Fruit fly (Drosophila melanogaster) whole organism, embryonic: Measurements from ENCODE around the gene Pvr.

Source experiments
- Bgb ChIP-seq: fragments of 200-800 bp; sonication (Bioruptor generic); IDR thresholded peaks from 2 replicates; pipeline ENCODE4 v1.3.6; 2022; ENCODE audit warnings: missing biosample characterization, missing genetic modification characterization; ENCODE audit not compliant: partially characterized antibody
- C15 ChIP-seq: fragments of 200-800 bp; sonication (Bioruptor generic); IDR thresholded peaks from 3 replicates; pipeline ENCODE4 v1.3.6; 2022; ENCODE audit warnings: missing biosample characterization, missing genetic modification characterization
- CG10147 ChIP-seq: fragments of 200-800 bp; sonication (Bioruptor generic); optimal IDR thresholded peaks from 2 replicates; lab custom pipeline; 2019; ENCODE audit warnings: missing biosample characterization, mild to moderate bottlenecking, missing genetic modification characterization, moderate library complexity
- CG11093 ChIP-seq: fragments of 200-800 bp; sonication (Bioruptor generic); IDR thresholded peaks from 3 replicates; pipeline ENCODE4 v1.3.6; 2022; ENCODE audit warnings: missing biosample characterization, missing genetic modification characterization
- CG11398 ChIP-seq: fragments of 200-800 bp; sonication (Bioruptor generic); optimal IDR thresholded peaks from 2 replicates; lab custom pipeline; 2016; ENCODE audit warnings: missing biosample characterization, missing genetic modification characterization
- CG13123 ChIP-seq: fragments of 200-800 bp; sonication (Bioruptor generic); optimal IDR thresholded peaks from 2 replicates; lab custom pipeline; 2016; ENCODE audit warnings: missing biosample characterization, missing genetic modification characterization
- CG16813 ChIP-seq: fragments of 200-800 bp; sonication (Bioruptor generic); IDR thresholded peaks from 3 replicates; pipeline ENCODE4 v1.3.6; 2022; ENCODE audit warnings: missing biosample characterization, missing genetic modification characterization; ENCODE audit not compliant: partially characterized antibody
- CG18011 ChIP-seq: fragments of 200-800 bp; sonication (Bioruptor generic); optimal IDR thresholded peaks from 2 replicates; lab custom pipeline; 2017; ENCODE audit warnings: missing biosample characterization, missing genetic modification characterization, mild to moderate bottlenecking, moderate library complexity, missing genotype
- CG18476 ChIP-seq: fragments of 200-800 bp; sonication (Bioruptor generic); optimal IDR thresholded peaks from 2 replicates; lab custom pipeline; 2016; ENCODE audit warnings: missing biosample characterization, mild to moderate bottlenecking, missing genetic modification characterization
- CG18764 ChIP-seq: fragments of 200-800 bp; sonication (Bioruptor generic); optimal IDR thresholded peaks from 3 replicates; lab custom pipeline; 2016; ENCODE audit warnings: missing biosample characterization, missing genetic modification characterization
- CG2875 ChIP-seq: fragments of 200-800 bp; sonication (Bioruptor generic); optimal IDR thresholded peaks from 2 replicates; lab custom pipeline; 2017; ENCODE audit warnings: missing biosample characterization, mild to moderate bottlenecking, missing genetic modification characterization, missing genetic modification reagents
- CG30020 ChIP-seq: fragments of 200-800 bp; optimal IDR thresholded peaks from 2 replicates; lab custom pipeline; 2019; ENCODE audit warnings: missing biosample characterization, mild to moderate bottlenecking, missing genetic modification characterization, moderate library complexity
- CG3163 ChIP-seq: fragments of 200-800 bp; sonication (Bioruptor generic); optimal IDR thresholded peaks from 3 replicates; lab custom pipeline; 2016; ENCODE audit warnings: missing biosample characterization, missing genetic modification characterization
- CG34376 ChIP-seq: fragments of 200-800 bp; sonication (Bioruptor generic); optimal IDR thresholded peaks from 2 replicates; lab custom pipeline; 2018; ENCODE audit warnings: missing biosample characterization, mild to moderate bottlenecking, missing genetic modification characterization
- CG3726 ChIP-seq: fragments of 200-800 bp; sonication (Bioruptor generic); IDR thresholded peaks from 3 replicates; pipeline ENCODE4, ENCODE4 v1.3.6; 2022; ENCODE audit warnings: missing biosample characterization, missing genetic modification characterization
- CG3838 ChIP-seq: fragments of 200-800 bp; sonication (Bioruptor generic); optimal IDR thresholded peaks from 3 replicates; lab custom pipeline; 2016; ENCODE audit warnings: missing biosample characterization, missing genetic modification characterization
- CG4328 ChIP-seq: fragments of 200-800 bp; sonication (Bioruptor generic); optimal IDR thresholded peaks from 3 replicates; lab custom pipeline; 2017; ENCODE audit warnings: missing biosample characterization, missing genetic modification reagents, missing genetic modification characterization
- CG4360 ChIP-seq: fragments of 200-800 bp; sonication (Bioruptor generic); IDR thresholded peaks from 2 replicates; pipeline ENCODE4 v1.3.6; 2022; ENCODE audit warnings: missing biosample characterization, missing genetic modification characterization
- CG8924 ChIP-seq: fragments of 200-800 bp; optimal IDR thresholded peaks from 3 replicates; lab custom pipeline; 2019; ENCODE audit warnings: missing biosample characterization, mild to moderate bottlenecking, missing genetic modification characterization, moderate library complexity
- CG9817 ChIP-seq: fragments of 200-800 bp; sonication (Bioruptor generic); optimal IDR thresholded peaks from 2 replicates; lab custom pipeline; 2018; ENCODE audit warnings: missing biosample characterization, mild to moderate bottlenecking, missing genetic modification characterization, moderate library complexity
- CG9876 ChIP-seq: fragments of 200-800 bp; sonication (Bioruptor generic); optimal IDR thresholded peaks from 2 replicates; lab custom pipeline; 2016; ENCODE audit warnings: missing biosample characterization, missing genetic modification characterization
- CkIIα-i1 ChIP-seq: fragments of 200-800 bp; sonication (Bioruptor generic); IDR thresholded peaks from 2 replicates; pipeline ENCODE4 v1.3.6; 2022; ENCODE audit warnings: missing biosample characterization, missing genetic modification characterization
- D ChIP-seq, 2 experiments: fragments of 200-800 bp in 1 of 2; fragments of >200 bp in 1 of 2; sonication (Bioruptor generic) in 1 of 2; optimal IDR thresholded peaks; 2 replicates in 1 of 2; 3 replicates in 1 of 2; lab custom pipeline; 2017; ENCODE audit warnings: mild to moderate bottlenecking in 1 of 2, missing biosample characterization in 1 of 2, missing genetic modification characterization in 1 of 2, missing genetic modification reagents in 1 of 2
- D19A ChIP-seq: fragments of 200-800 bp; optimal IDR thresholded peaks from 3 replicates; lab custom pipeline; 2019; ENCODE audit warnings: missing biosample characterization, mild to moderate bottlenecking, missing genetic modification characterization, moderate library complexity
- Fer1 ChIP-seq: fragments of 200-800 bp; sonication (Bioruptor generic); optimal IDR thresholded peaks from 2 replicates; lab custom pipeline; 2017; ENCODE audit warnings: missing biosample characterization, mild to moderate bottlenecking, missing genetic modification characterization
- Hmx ChIP-seq: fragments of 200-800 bp; sonication (Bioruptor generic); optimal IDR thresholded peaks from 2 replicates; lab custom pipeline; 2016; ENCODE audit warnings: missing biosample characterization, missing genetic modification characterization
- Lpt ChIP-seq: fragments of >200 bp; optimal IDR thresholded peaks from 2 replicates; lab custom pipeline; 2018; ENCODE audit warnings: missing biosample characterization, missing genetic modification characterization
- Med ChIP-seq: fragments of 200-800 bp; sonication (Bioruptor generic); peaks from one replicate; lab custom pipeline; 2016; ENCODE audit warnings: missing biosample characterization, missing genetic modification characterization, mild to moderate bottlenecking, inconsistent platforms, moderate library complexity
- Myb ChIP-seq: fragments of 200-800 bp; sonication (Bioruptor generic); optimal IDR thresholded peaks from 2 replicates; lab custom pipeline; 2016; ENCODE audit warnings: missing biosample characterization, missing genetic modification characterization
- Scr ChIP-seq: fragments of 200-800 bp; sonication (Bioruptor generic); IDR thresholded peaks from 2 replicates; pipeline ENCODE4 v1.3.6; 2022; ENCODE audit warnings: missing biosample characterization, missing genetic modification characterization; ENCODE audit not compliant: partially characterized antibody
- Ssrp ChIP-seq: fragments of 200-800 bp; sonication (Bioruptor generic); optimal IDR thresholded peaks from 2 replicates; lab custom pipeline; 2018; ENCODE audit warnings: missing biosample characterization, mild to moderate bottlenecking, missing genetic modification characterization, moderate library complexity
- az2 ChIP-seq: fragments of 200-800 bp; sonication (Bioruptor generic); optimal IDR thresholded peaks from 3 replicates; lab custom pipeline; 2016; ENCODE audit warnings: missing biosample characterization, missing genetic modification characterization
- cato ChIP-seq: fragments of 200-800 bp; sonication (Bioruptor generic); optimal IDR thresholded peaks from 2 replicates; lab custom pipeline; 2016; ENCODE audit warnings: missing biosample characterization, missing genetic modification characterization, borderline replicate concordance
- crc ChIP-seq: fragments of 200-800 bp; sonication (Bioruptor generic); optimal IDR thresholded peaks from 2 replicates; lab custom pipeline; 2016; ENCODE audit warnings: missing biosample characterization, missing genetic modification characterization
- dan ChIP-seq: fragments of 200-800 bp; sonication (Bioruptor generic); IDR thresholded peaks from 2 replicates; pipeline ENCODE4 v1.3.6; 2022; ENCODE audit warnings: missing biosample characterization, missing genetic modification characterization
- dmrt99B ChIP-seq: fragments of 200-800 bp; sonication (Bioruptor generic); optimal IDR thresholded peaks from 2 replicates; lab custom pipeline; 2018; ENCODE audit warnings: missing biosample characterization, mild to moderate bottlenecking, missing genetic modification characterization, moderate library complexity
- eve ChIP-seq, 2 experiments: fragments of >200 bp; optimal IDR thresholded peaks; 2 replicates each; lab custom pipeline; 2017; ENCODE audit warnings: missing biosample characterization in 2 of 2, missing genetic modification characterization in 2 of 2
- gem ChIP-seq: fragments of 200-800 bp; sonication (Bioruptor generic); optimal IDR thresholded peaks from 2 replicates; lab custom pipeline; 2019; ENCODE audit warnings: missing biosample characterization, mild to moderate bottlenecking, missing genetic modification characterization, moderate library complexity
- grau ChIP-seq: fragments of 200-800 bp; optimal IDR thresholded peaks from 3 replicates; lab custom pipeline; 2019; ENCODE audit warnings: missing biosample characterization, mild to moderate bottlenecking, missing genetic modification characterization, moderate library complexity
- hbn ChIP-seq: fragments of 200-800 bp; sonication (Bioruptor generic); IDR thresholded peaks from 2 replicates; pipeline ENCODE4 v1.3.6; 2022; ENCODE audit warnings: missing biosample characterization, missing genetic modification characterization; ENCODE audit not compliant: partially characterized antibody
- lab ChIP-seq: fragments of 200-800 bp; sonication (Bioruptor generic); optimal IDR thresholded peaks from 3 replicates; lab custom pipeline; 2017; ENCODE audit warnings: missing biosample characterization, missing genetic modification characterization, mild to moderate bottlenecking, moderate library complexity, missing genetic modification reagents
- mam ChIP-seq: fragments of 200-800 bp; sonication (Bioruptor generic); optimal IDR thresholded peaks from 3 replicates; lab custom pipeline; 2016; ENCODE audit warnings: missing biosample characterization, missing genetic modification characterization
- pnt ChIP-seq: fragments of 200-800 bp; sonication (Bioruptor generic); optimal IDR thresholded peaks from 3 replicates; lab custom pipeline; 2016; ENCODE audit warnings: missing biosample characterization, missing genetic modification characterization
- repo ChIP-seq: fragments of 200-800 bp; sonication (Bioruptor generic); optimal IDR thresholded peaks from 2 replicates; lab custom pipeline; 2016; ENCODE audit warnings: missing biosample characterization, missing genetic modification characterization
- seq ChIP-seq: fragments of 200-800 bp; sonication (Bioruptor generic); IDR thresholded peaks from 2 replicates; pipeline ENCODE4 v1.3.6; 2022; ENCODE audit warnings: missing biosample characterization, missing genetic modification characterization
- slbo ChIP-seq: fragments of 200-800 bp; sonication (Bioruptor generic); IDR thresholded peaks from 2 replicates; pipeline ENCODE4 v1.3.6; 2022; ENCODE audit warnings: missing biosample characterization, missing genetic modification characterization
- tin ChIP-seq: fragments of 200-800 bp; sonication (Bioruptor generic); optimal IDR thresholded peaks from 3 replicates; lab custom pipeline; 2016; ENCODE audit warnings: missing biosample characterization, missing genetic modification characterization
- z ChIP-seq: fragments of 200-800 bp; sonication (Bioruptor generic); IDR thresholded peaks from 3 replicates; pipeline ENCODE4 v1.3.6; 2022; ENCODE audit warnings: missing biosample characterization, missing genetic modification characterization
- zen ChIP-seq: fragments of 200-800 bp; sonication (Bioruptor generic); optimal IDR thresholded peaks from 3 replicates; lab custom pipeline; 2018; ENCODE audit warnings: missing biosample characterization, mild to moderate bottlenecking, missing genetic modification characterization, moderate library complexity
- zfh2 ChIP-seq: fragments of 200-800 bp; sonication (Bioruptor generic); optimal IDR thresholded peaks from 2 replicates; lab custom pipeline; 2016; ENCODE audit warnings: missing biosample characterization, missing genetic modification characterization

Gene Pvr

dm6 chr2L:8274958-8275584, 35.4 kb upstream of the Pvr start (continued):
- TF ChIP-seq Scr (no peak), lab (GFP tag; lab: Kevin White, UChicago) (peak; percentile 67), CG11093 (GFP tag; lab: Robert Waterston, UW) (no peak), Lpt (GFP tag; lab: Kevin White, UChicago) (no peak), CG18476 (GFP tag; lab: Kevin White, UChicago) (peak; percentile 31), z (GFP tag; lab: Robert Waterston, UW) (peak; percentile 53; the same call in 1 of the 3 replicates), CG10147 (peak; percentile 57), hbn (GFP tag; lab: Robert Waterston, UW) (no peak), az2 (GFP tag; lab: Kevin White, UChicago) (peak; percentile 51), CG18764 (GFP tag; lab: Kevin White, UChicago) (peak; percentile 17), CG11398 (GFP tag; lab: Kevin White, UChicago) (no peak), CG30020 (peak; percentile 28), zen (tag; lab: Kevin White, UChicago) (peak; percentile 90), Hmx (no peak), CG34376 (GFP tag; lab: Kevin White, UChicago) (no peak), CG3726 (GFP tag; lab: Robert Waterston, UW) (peak; percentile 43; the same call in 1 of the 3 replicates), D19A (tag; lab: Kevin White, UChicago) (peak; percentile 75), dmrt99B (tag; lab: Kevin White, UChicago) (peak; percentile 79), CG16813 (GFP tag; lab: Robert Waterston, UW) (no peak), slbo (GFP tag; lab: Robert Waterston, UW) (peak; percentile 60), Ssrp (tag; lab: Kevin White, UChicago) (peak; percentile 76), CG13123 (GFP tag; lab: Kevin White, UChicago) (no peak), repo (GFP tag; lab: Kevin White, UChicago) (no peak), CG9817 (peak; percentile 19), CG4328 (GFP tag; lab: Kevin White, UChicago) (no peak), mam (GFP tag; lab: Kevin White, UChicago) (no peak), cato (GFP tag; lab: Kevin White, UChicago) (no peak), CG18011 (GFP tag; lab: Kevin White, UChicago) (no peak), tin (GFP tag; lab: Kevin White, UChicago) (peak; percentile 53), CG2875 (GFP tag; lab: Kevin White, UChicago) (peak; percentile 65), CG3838 (GFP tag; lab: Kevin White, UChicago) (no peak), Fer1 (peak; percentile 38), CG8924 (tag; lab: Kevin White, UChicago) (peak; percentile 90), CkIIα-i1 (GFP tag; lab: Robert Waterston, UW) (no peak), zfh2 (GFP tag; lab: Kevin White, UChicago) (no peak), CG9876 (GFP tag; lab: Kevin White, UChicago) (no peak), Med (GFP tag; lab: Kevin White, UChicago) (peak; percentile 40), CG3163 (GFP tag; lab: Kevin White, UChicago) (no peak), Bgb (GFP tag; lab: Robert Waterston, UW) (no peak), grau (tag; lab: Kevin White, UChicago) (peak; percentile 78), eve (GFP tag; optimal IDR thresholded peaks at IDR 0.05; lab: Kevin White, UChicago) (peak in 1 of 2 experiments; percentile 64), CG4360 (no peak), Myb (no peak), gem (peak; percentile 86), crc (GFP tag; lab: Kevin White, UChicago) (no peak), dan (GFP tag; lab: Robert Waterston, UW) (no peak), D (optimal IDR thresholded peaks at IDR 0.05; lab: Kevin White, UChicago) (no peak), D (GFP tag; optimal IDR thresholded peaks at IDR 0.05; lab: Kevin White, UChicago) (peak; percentile 61), pnt (GFP tag; lab: Kevin White, UChicago) (no peak), seq (GFP tag; lab: Robert Waterston, UW) (peak; percentile 72), C15 (GFP tag; lab: Robert Waterston, UW) (no peak)
